Fruit fly (Drosophila melanogaster): ENCODE measurements around the gene CG13390.

DNA sequence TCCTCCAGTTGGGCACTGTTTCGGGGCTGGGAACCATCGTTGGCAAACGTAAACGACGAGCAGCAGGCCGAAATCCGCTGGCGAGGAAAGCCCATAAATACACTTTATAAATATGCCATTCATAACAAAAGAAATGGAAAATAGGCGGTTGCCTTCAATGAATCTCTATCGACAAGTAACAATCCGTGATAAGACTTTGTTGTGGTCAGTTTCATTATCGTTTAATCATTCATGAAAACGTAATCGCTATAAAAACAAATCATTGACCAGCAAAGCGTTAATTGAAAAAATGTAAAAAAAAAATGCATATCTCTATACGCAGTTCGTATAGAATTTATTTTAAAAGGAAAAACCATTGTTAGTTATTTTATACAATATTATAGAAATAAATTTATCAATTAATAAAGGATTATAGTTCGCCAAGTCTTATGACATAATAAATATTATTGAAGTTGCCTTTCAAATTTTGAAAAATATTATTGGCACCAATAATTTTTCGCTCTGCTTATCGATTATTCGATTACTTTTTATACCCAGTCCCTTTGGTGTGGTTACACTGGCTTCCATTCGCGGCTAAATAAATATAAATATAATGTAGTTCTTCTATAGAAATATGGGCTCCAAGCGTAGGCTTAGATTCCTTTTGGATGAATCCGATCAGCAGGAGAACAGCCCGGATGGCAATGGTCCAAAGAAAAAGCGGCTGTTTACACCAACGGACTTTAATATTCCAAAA lies 23.4 kb upstream of the CG13390 start, which contains the start of gene CG31898:
- TF ChIP-seq kay (GFP tag; ENCODE audit: borderline replicate concordance) (no peak), CG5204 (GFP tag; optimal IDR thresholded peaks at IDR 0.05) (no peak), CG14711 (tag; optimal IDR thresholded peaks at IDR 0.05) (no peak), CG7045 (GFP tag; optimal IDR thresholded peaks at IDR 0.05) (no peak), Mnt (GFP tag; optimal IDR thresholded peaks at IDR 0.05) (no peak)

All from whole organism, adult.